Worm (Caenorhabditis elegans) whole organism, young adult: Measurements from ENCODE around the gene R09H10.2.

Experiments used
- B0035.1 ChIP-seq: sonication (generic microtip); optimal IDR thresholded peaks from 2 replicates; lab custom pipeline; 2016; ENCODE audit warnings: missing genetic modification characterization, mild to moderate bottlenecking, missing compliant biosample characterization, missing genotype, missing genetic modification reagents
- B0261.1 ChIP-seq: sonication (generic microtip); optimal IDR thresholded peaks from 2 replicates; lab custom pipeline; 2016; ENCODE audit warnings: mild to moderate bottlenecking, missing genetic modification characterization, moderate library complexity, missing compliant biosample characterization
- D2030.7 ChIP-seq: fragments of 200-800 bp; sonication (Bioruptor generic); IDR thresholded peaks from 2 replicates; pipeline ENCODE4 v1.3.6; 2022; ENCODE audit warnings: missing genetic modification reagents, missing genetic modification characterization, missing compliant biosample characterization
- F10E7.11 ChIP-seq: sonication (generic microtip); optimal IDR thresholded peaks from 2 replicates; lab custom pipeline; 2017; ENCODE audit warnings: mild to moderate bottlenecking, missing genetic modification characterization, moderate library complexity, missing compliant biosample characterization
- F57A8.1 ChIP-seq: fragments of 200-800 bp; sonication (Bioruptor generic); optimal IDR thresholded peaks from 2 replicates; lab custom pipeline; 2018; ENCODE audit warnings: mild to moderate bottlenecking, missing genetic modification characterization, moderate library complexity, missing compliant biosample characterization
- T26A5.8 ChIP-seq: sonication (generic microtip); optimal IDR thresholded peaks from 2 replicates; lab custom pipeline; 2016; ENCODE audit warnings: missing genetic modification characterization, missing compliant biosample characterization
- Y53F4B.3 ChIP-seq: fragments of 200-800 bp; sonication (Bioruptor generic); IDR thresholded peaks from 2 replicates; pipeline ENCODE4 v1.3.6; 2022; ENCODE audit warnings: missing genetic modification reagents, missing genetic modification characterization, missing compliant biosample characterization
- Y56A3A.18 ChIP-seq: fragments of 200-800 bp; sonication (Bioruptor generic); IDR thresholded peaks from 2 replicates; pipeline ENCODE4 v1.3.6; 2022; ENCODE audit warnings: missing genetic modification reagents, missing genetic modification characterization, missing compliant biosample characterization
- Y95B8A.8 ChIP-seq: fragments of 200-800 bp; sonication (Bioruptor generic); IDR thresholded peaks from 2 replicates; pipeline ENCODE4 v1.3.6; 2022; ENCODE audit warnings: missing genetic modification reagents, missing genetic modification characterization, missing compliant biosample characterization
- athp-1 ChIP-seq: sonication (generic microtip); optimal IDR thresholded peaks from 2 replicates; lab custom pipeline; 2017; ENCODE audit warnings: mild to moderate bottlenecking, missing genetic modification characterization, missing compliant biosample characterization
- attf-5 ChIP-seq: fragments of 200-800 bp; sonication (Bioruptor generic); optimal IDR thresholded peaks from 2 replicates; lab custom pipeline; 2018; ENCODE audit warnings: mild to moderate bottlenecking, missing genetic modification characterization, missing compliant biosample characterization
- bed-2 ChIP-seq: fragments of 200-800 bp; sonication (Bioruptor generic); IDR thresholded peaks from 2 replicates; pipeline ENCODE4 v1.3.6; 2022; ENCODE audit warnings: missing genetic modification reagents, missing genetic modification characterization, missing compliant biosample characterization
- ceh-40 ChIP-seq: fragments of 200-800 bp; sonication (Bioruptor generic); IDR thresholded peaks from 2 replicates; pipeline ENCODE4 v1.3.6; 2022; ENCODE audit warnings: missing genetic modification characterization, missing compliant biosample characterization
- ceh-58 ChIP-seq: fragments of 200-800 bp; sonication (Bioruptor generic); IDR thresholded peaks from 2 replicates; pipeline ENCODE4 v1.3.6; 2022; ENCODE audit warnings: missing genetic modification characterization, missing compliant biosample characterization
- die-1 ChIP-seq: sonication (generic microtip); optimal IDR thresholded peaks from 2 replicates; lab custom pipeline; 2016; ENCODE audit warnings: missing genotype, mild to moderate bottlenecking, missing genetic modification characterization, missing compliant biosample characterization
- dox-1 ChIP-seq: fragments of 200-800 bp; sonication (Bioruptor generic); IDR thresholded peaks from 2 replicates; pipeline ENCODE4 v1.3.6; 2022; ENCODE audit warnings: missing genetic modification reagents, missing genetic modification characterization, missing compliant biosample characterization
- dpff-1 ChIP-seq: sonication (generic microtip); optimal IDR thresholded peaks from 2 replicates; lab custom pipeline; 2017; ENCODE audit warnings: mild to moderate bottlenecking, missing genetic modification characterization, missing compliant biosample characterization
- ets-4 ChIP-seq: fragments of 200-800 bp; sonication (Bioruptor generic); optimal IDR thresholded peaks from 2 replicates; lab custom pipeline; 2018; ENCODE audit warnings: mild to moderate bottlenecking, missing genetic modification characterization, missing compliant biosample characterization
- hmg-20 ChIP-seq: fragments of 200-800 bp; sonication (Bioruptor generic); IDR thresholded peaks from 2 replicates; pipeline ENCODE4 v1.3.6; 2022; ENCODE audit warnings: missing genetic modification reagents, missing genetic modification characterization, missing compliant biosample characterization
- hrde-1 ChIP-seq: sonication (generic microtip); optimal IDR thresholded peaks from 2 replicates; lab custom pipeline; 2016; ENCODE audit warnings: missing genetic modification characterization, mild to moderate bottlenecking, missing compliant biosample characterization, moderate library complexity, missing genotype, missing genetic modification reagents, borderline replicate concordance
- lag-1 ChIP-seq: fragments of 200-800 bp; sonication (Bioruptor generic); IDR thresholded peaks from 2 replicates; pipeline ENCODE4 v1.3.6; 2022; ENCODE audit warnings: missing genetic modification reagents, missing genetic modification characterization, missing compliant biosample characterization
- lin-54 ChIP-seq: fragments of 200-800 bp; sonication (Bioruptor generic); optimal IDR thresholded peaks from 2 replicates; lab custom pipeline; 2018; ENCODE audit warnings: mild to moderate bottlenecking, missing genetic modification characterization, missing compliant biosample characterization
- madf-10 ChIP-seq: sonication (generic microtip); optimal IDR thresholded peaks from 2 replicates; lab custom pipeline; 2016; ENCODE audit warnings: mild to moderate bottlenecking, missing genetic modification characterization, missing compliant biosample characterization
- mxl-1 ChIP-seq: sonication (generic microtip); optimal IDR thresholded peaks from 2 replicates; lab custom pipeline; 2016; ENCODE audit warnings: missing genetic modification characterization, missing compliant biosample characterization
- nfya-2 ChIP-seq: fragments of 200-800 bp; sonication (Bioruptor generic); IDR thresholded peaks from 2 replicates; pipeline ENCODE4 v1.3.6; 2022; ENCODE audit warnings: missing genetic modification reagents, missing genetic modification characterization, missing compliant biosample characterization
- nhr-179 ChIP-seq: sonication (generic microtip); optimal IDR thresholded peaks from 2 replicates; lab custom pipeline; 2016; ENCODE audit warnings: mild to moderate bottlenecking, missing genetic modification characterization, missing compliant biosample characterization
- nhr-27 ChIP-seq: fragments of 200-800 bp; sonication (Bioruptor generic); optimal IDR thresholded peaks from 2 replicates; lab custom pipeline; 2018; ENCODE audit warnings: mild to moderate bottlenecking, missing genetic modification characterization, moderate library complexity, missing compliant biosample characterization
- pbrm-1 ChIP-seq: fragments of 200-800 bp; sonication (Bioruptor generic); IDR thresholded peaks from 2 replicates; pipeline ENCODE4 v1.3.6; 2022; ENCODE audit warnings: missing genetic modification reagents, missing genetic modification characterization, missing compliant biosample characterization
- repo-1 ChIP-seq: sonication (generic microtip); optimal IDR thresholded peaks from 2 replicates; lab custom pipeline; 2017; ENCODE audit warnings: mild to moderate bottlenecking, missing genetic modification characterization, missing compliant biosample characterization
- rpc-1 ChIP-seq, 2 experiments: fragments of 150-350 bp in 1 of 2; sonication (generic microtip) in 1 of 2; optimal IDR thresholded peaks; 2 replicates each; lab custom pipeline; 2014 to 2018; ENCODE audit warnings: missing biosample characterization in 1 of 2, missing genetic modification characterization in 1 of 2, missing genetic modification reagents in 1 of 2, missing genotype in 1 of 2
- sdz-38 ChIP-seq: sonication (generic microtip); optimal IDR thresholded peaks from 2 replicates; lab custom pipeline; 2016; ENCODE audit warnings: missing genotype, missing genetic modification characterization, missing compliant biosample characterization
- sea-2 ChIP-seq: fragments of 200-800 bp; sonication (Bioruptor generic); IDR thresholded peaks from 2 replicates; pipeline ENCODE4 v1.3.6; 2022; ENCODE audit warnings: missing genetic modification characterization, missing compliant biosample characterization
- snpc-4 ChIP-seq, 5 experiments: fragments of 150-350 bp in 1 of 5; sonication (generic microtip) in 4 of 5; optimal IDR thresholded peaks; 2 replicates each; lab custom pipeline; 2014 to 2018; ENCODE audit warnings: missing genetic modification characterization in 5 of 5, missing biosample characterization in 3 of 5, antibody characterized with exemption in 2 of 5, mild to moderate bottlenecking in 2 of 5, missing compliant biosample characterization in 2 of 5, missing genotype in 2 of 5, moderate library complexity in 2 of 5, missing genetic modification reagents in 1 of 5
- somi-1 ChIP-seq: fragments of 200-800 bp; sonication (Bioruptor generic); optimal IDR thresholded peaks from 2 replicates; lab custom pipeline; 2018; ENCODE audit warnings: mild to moderate bottlenecking, missing genetic modification characterization, missing compliant biosample characterization
- tbx-9 ChIP-seq: sonication (generic microtip); optimal IDR thresholded peaks from 2 replicates; lab custom pipeline; 2016; ENCODE audit warnings: borderline replicate concordance, missing genetic modification characterization, inconsistent platforms, missing compliant biosample characterization
- unc-62 ChIP-seq: fragments of 150-350 bp; optimal IDR thresholded peaks from 2 replicates; lab custom pipeline; 2014; ENCODE audit warnings: missing biosample characterization, missing genetic modification reagents, missing genetic modification characterization
- zim-3 ChIP-seq: sonication (generic microtip); optimal IDR thresholded peaks from 2 replicates; lab custom pipeline; 2017; ENCODE audit warnings: mild to moderate bottlenecking, missing genetic modification characterization, moderate library complexity, missing compliant biosample characterization

R09H10.2 gene

ce11 chrIV:10578367-10578766 is 24.4 kb upstream of the R09H10.2 start, which contains the start of gene lgc-43:
TSS of gene lgc-43 (plus strand) at chrIV:10578667.
- TF ChIP-seq D2030.7 (GFP tag; lab: Robert Waterston, UW): no peak
- TF ChIP-seq somi-1 (GFP tag; lab: Kevin White, UChicago): no peak
- no peak for TF ChIP-seq B0261.1 (tag; lab: Kevin White, UChicago)
- TF ChIP-seq, all 124 proteins: peak for 0

- TF ChIP-seq ets-4 (GFP tag; lab: Kevin White, UChicago): no peak
Observed at ce11 chrIV:10584237-10584636, 18.5 kb upstream of the R09H10.2 start, which contains the start of gene oac-8. TSS of gene oac-8 (plus strand) at chrIV:10584537.

- TF ChIP-seq lin-54 (no peak), Y56A3A.18 (GFP tag; lab: Robert Waterston, UW) (no peak), dpff-1 (tag; lab: Kevin White, UChicago) (no peak), sea-2 (no peak), tbx-9 (no peak), rpc-1 (optimal IDR thresholded peaks at IDR 0.05; lab: Kevin White, UChicago) (no peak), rpc-1 (tag; optimal IDR thresholded peaks at IDR 0.05; lab: Kevin White, UChicago) (no peak), nfya-2 (GFP tag; lab: Robert Waterston, UW) (no peak), repo-1 (tag; lab: Kevin White, UChicago) (no peak)
Observed at ce11 chrIV:10589072-10589471, 13.7 kb upstream of the R09H10.2 start, which contains the start of gene C43F9.4. TSS of gene C43F9.4 (minus strand) at chrIV:10589172.

- TF ChIP-seq snpc-4 (GFP tag; optimal IDR thresholded peaks at IDR 0.05; lab: Kevin White, UChicago) (no peak), snpc-4 (tag; optimal IDR thresholded peaks at IDR 0.05; lab: Kevin White, UChicago) (no peak), F57A8.1 (no peak), unc-62 (GFP tag; lab: Kevin White, UChicago) (no peak), hmg-20 (GFP tag; lab: Robert Waterston, UW) (no peak), B0035.1 (no peak), F10E7.11 (tag; lab: Kevin White, UChicago) (no peak), nhr-179 (tag; lab: Kevin White, UChicago) (no peak)
- TF ChIP-seq, all 124 proteins: peak for 0
Observed at ce11 chrIV:10590649-10591048, 12.1 kb upstream of the R09H10.2 start, which contains the start of the genes C43F9.5 and nkb-2. TSS of gene C43F9.5 (minus strand) at chrIV:10590749. TSS of gene nkb-2 (plus strand) at chrIV:10590925.

ce11 chrIV:10593570-10593969 is 9.2 kb upstream of the R09H10.2 start, which contains the start of gene C43F9.7:
TSS of gene C43F9.7 (minus strand) at chrIV:10593670.
- no peak for TF ChIP-seq attf-5 (GFP tag; lab: Kevin White, UChicago)
- TF ChIP-seq F57A8.1: no peak
- TF ChIP-seq Y95B8A.8 (GFP tag; lab: Robert Waterston, UW): no peak
- no peak for TF ChIP-seq hrde-1 (tag; lab: Kevin White, UChicago)
- TF ChIP-seq dox-1: no peak
- TF ChIP-seq pbrm-1 (GFP tag; lab: Robert Waterston, UW): no peak
- TF ChIP-seq die-1 (tag; lab: Kevin White, UChicago): no peak
- no peak for TF ChIP-seq athp-1
- TF ChIP-seq ceh-40: no peak
- no peak for TF ChIP-seq somi-1 (GFP tag; lab: Kevin White, UChicago)
- no peak for TF ChIP-seq Y53F4B.3 (GFP tag; lab: Robert Waterston, UW)
- no peak for TF ChIP-seq sdz-38 (tag; lab: Kevin White, UChicago)

ce11 chrIV:10596505-10596904 is 6.2 kb upstream of the R09H10.2 start, which contains the start of gene C43F9.11:
TSS of gene C43F9.11 (plus strand) at chrIV:10596805.
- TF ChIP-seq tbx-9: no peak
- no peak for TF ChIP-seq nhr-27 (tag; lab: Kevin White, UChicago)
- TF ChIP-seq lag-1: no peak
- TF ChIP-seq unc-62 (GFP tag; lab: Kevin White, UChicago): no peak
- no peak for TF ChIP-seq Y56A3A.18 (GFP tag; lab: Robert Waterston, UW)
- no peak for TF ChIP-seq zim-3
- TF ChIP-seq B0035.1: no peak
- TF ChIP-seq ets-4 (GFP tag; lab: Kevin White, UChicago): no peak
- no peak for TF ChIP-seq ceh-58 (GFP tag; lab: Robert Waterston, UW)
- TF ChIP-seq lin-54: no peak
- no peak for TF ChIP-seq sea-2
- TF ChIP-seq bed-2 (GFP tag; lab: Robert Waterston, UW): no peak
- no peak for TF ChIP-seq T26A5.8 (tag; lab: Kevin White, UChicago)
- TF ChIP-seq mxl-1: no peak
- no peak for TF ChIP-seq madf-10
